Worm (Caenorhabditis elegans): ENCODE data around the gene C48B4.7.

C48B4.7 gene

DNA sequence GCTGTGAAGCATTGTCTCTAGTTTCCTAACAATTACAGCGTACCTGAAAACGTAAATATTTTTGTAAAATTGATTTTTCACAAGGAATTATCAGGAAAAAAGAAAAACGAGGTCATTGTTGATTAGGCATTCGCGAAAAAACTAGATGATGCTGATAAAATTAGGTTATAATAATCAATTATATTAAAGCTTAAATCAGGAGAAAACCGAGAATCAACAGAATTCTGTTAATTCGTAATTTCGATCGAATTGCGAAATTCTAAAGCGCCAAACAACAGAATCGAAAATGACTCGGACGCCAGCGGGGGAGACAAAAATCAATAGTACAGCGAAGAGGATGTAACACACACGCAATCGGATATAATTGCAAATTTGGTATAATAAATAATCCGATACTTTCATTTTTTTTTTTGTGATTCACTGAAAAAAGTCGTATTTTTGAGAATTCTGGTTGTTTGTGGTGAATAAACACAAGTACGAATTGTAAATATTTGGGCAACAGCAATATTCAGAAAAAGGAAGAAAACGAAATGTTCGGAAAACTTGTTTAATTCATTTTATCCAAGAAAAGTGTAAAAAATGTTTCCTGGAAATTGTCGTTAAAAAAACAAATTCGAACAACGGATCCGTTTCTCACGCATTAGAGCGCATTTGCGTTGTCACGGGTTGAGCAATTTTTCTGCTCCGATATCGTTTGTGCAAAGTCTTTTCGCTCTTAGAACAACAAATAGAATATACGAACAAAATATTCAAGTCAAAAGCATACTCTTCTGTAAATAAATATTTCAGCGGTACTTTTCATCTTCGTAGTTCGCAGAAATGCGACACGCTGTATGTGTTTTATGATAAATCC is 21.0 kb upstream of the C48B4.7 start, which contains the start of gene ced-7 (continued):
- no peak for TF ChIP-seq zfp-2 (tag; optimal IDR thresholded peaks at IDR 0.05)
- TF ChIP-seq mdt-29 (GFP tag; IDR thresholded peaks at IDR 0.05) = no peak
- TF ChIP-seq dve-1 (tag; optimal IDR thresholded peaks at IDR 0.05; ENCODE audit: insufficient read depth) = no peak
- peak in 1 of 2 experiments; percentile 28 for TF ChIP-seq lsy-2 (tag; optimal IDR thresholded peaks at IDR 0.05)
- TF ChIP-seq ZK546.5 (tag; optimal IDR thresholded peaks at IDR 0.05) = no peak
- no peak for TF ChIP-seq T20F7.1 (GFP tag; optimal IDR thresholded peaks at IDR 0.05)
- TF ChIP-seq tag-97 (GFP tag; IDR thresholded peaks at IDR 0.05) = no peak
- peak; percentile 49 for TF ChIP-seq lin-38 (GFP tag; IDR thresholded peaks at IDR 0.05)

DNA sequence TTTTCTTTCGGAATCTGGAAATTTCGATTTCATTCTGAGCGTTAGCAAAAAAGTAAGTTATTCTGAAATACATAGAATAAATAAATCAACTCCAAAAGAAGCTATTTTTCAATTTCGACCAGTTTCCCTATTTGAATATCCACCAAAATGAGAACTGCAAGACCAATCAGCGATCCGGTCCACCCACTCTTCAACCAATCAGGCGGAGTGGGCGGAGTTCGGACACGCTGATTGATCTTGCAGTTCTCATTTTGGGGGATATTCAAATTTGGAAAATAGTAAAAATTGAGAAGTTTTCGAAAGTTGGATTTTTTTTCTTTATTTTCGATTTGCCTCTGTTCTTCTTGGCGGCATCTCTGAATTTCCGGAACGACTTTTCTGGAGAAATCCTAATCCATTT is 11.6 kb upstream of the C48B4.7 start:
- TF ChIP-seq gei-8 (GFP tag; optimal IDR thresholded peaks at IDR 0.05) (no peak), lin-39 (tag; optimal IDR thresholded peaks at IDR 0.05) (no peak), F44E2.7 (GFP tag; IDR thresholded peaks at IDR 0.05) (no peak), fos-1 (tag; optimal IDR thresholded peaks at IDR 0.05) (no peak), zfp-2 (tag; optimal IDR thresholded peaks at IDR 0.05) (no peak), php-3 (GFP tag; IDR thresholded peaks at IDR 0.05) (no peak), R02D3.7 (tag; optimal IDR thresholded peaks at IDR 0.05) (no peak), dmd-6 (GFP tag; IDR thresholded peaks at IDR 0.05) (no peak), mes-2 (tag; optimal IDR thresholded peaks at IDR 0.05; ENCODE audit: poor library complexity, severe bottlenecking) (peak; percentile 13), lin-38 (GFP tag; IDR thresholded peaks at IDR 0.05) (peak; percentile 42; the same call in 1 of the 2 replicates), ZK337.2 (GFP tag; IDR thresholded peaks at IDR 0.05) (no peak), aly-2 (tag; optimal IDR thresholded peaks at IDR 0.05) (no peak), attf-4 (tag; optimal IDR thresholded peaks at IDR 0.05) (no peak), ceh-28 (tag; optimal IDR thresholded peaks at IDR 0.05) (no peak), Y5F2A.4 (GFP tag; optimal IDR thresholded peaks at IDR 0.05) (no peak), lsy-2 (tag; optimal IDR thresholded peaks at IDR 0.05) (peak in 1 of 2 experiments; percentile 54), nhr-6 (tag; optimal IDR thresholded peaks at IDR 0.05) (no peak), nhr-237 (tag; optimal IDR thresholded peaks at IDR 0.05) (no peak), ceh-44 (GFP tag; IDR thresholded peaks at IDR 0.05) (no peak), mxl-3 (GFP tag; optimal IDR thresholded peaks at IDR 0.05) (no peak), F10B5.3 (tag; optimal IDR thresholded peaks at IDR 0.05) (no peak), D1046.2 (GFP tag; IDR thresholded peaks at IDR 0.05) (no peak), T26A8.4 (GFP tag; IDR thresholded peaks at IDR 0.05) (peak; percentile 21; the same call in 1 of the 2 replicates), set-16 (GFP tag; IDR thresholded peaks at IDR 0.05) (no peak), nhr-102 (tag; optimal IDR thresholded peaks at IDR 0.05) (no peak), hlh-30 (tag; optimal IDR thresholded peaks at IDR 0.05; ENCODE audit: insufficient read depth) (no peak), hmg-1.1 (GFP tag; IDR thresholded peaks at IDR 0.05) (no peak), ZK546.5 (tag; optimal IDR thresholded peaks at IDR 0.05) (no peak), ceh-82 (tag; optimal IDR thresholded peaks at IDR 0.05) (no peak), dve-1 (tag; optimal IDR thresholded peaks at IDR 0.05; ENCODE audit: insufficient read depth) (no peak), duxl-1 (tag; optimal IDR thresholded peaks at IDR 0.05; ENCODE audit: poor library complexity) (no peak), ctbp-1 (GFP tag; IDR thresholded peaks at IDR 0.05) (no peak), mep-1 (tag; optimal IDR thresholded peaks at IDR 0.05) (no peak), dmd-8 (GFP tag; IDR thresholded peaks at IDR 0.05) (no peak), mdt-29 (GFP tag; IDR thresholded peaks at IDR 0.05) (no peak), dpl-1 (GFP tag; optimal IDR thresholded peaks at IDR 0.05) (peak; percentile 85), nhr-111 (GFP tag; optimal IDR thresholded peaks at IDR 0.05) (no peak), tra-1 (GFP tag; IDR thresholded peaks at IDR 0.05) (no peak), Y105C5A.15 (GFP tag; IDR thresholded peaks at IDR 0.05) (no peak), lir-3 (tag; optimal IDR thresholded peaks at IDR 0.05) (no peak), lin-1 (GFP tag; IDR thresholded peaks at IDR 0.05) (no peak)

Measured in whole organism, L4 larva.